Worm (Caenorhabditis elegans) whole organism, L2 larva: ENCODE data around the gene sprp-4.
A peak's percentile ranks its signal among the peaks of the same experiment; 100 is the strongest.

Source experiments
- C34F6.9 ChIP-seq: fragments of 150-350 bp; optimal IDR thresholded peaks from 2 replicates; lab custom pipeline; 2014; ENCODE audit warnings: missing biosample characterization, missing genetic modification characterization
- R02D3.7 ChIP-seq: fragments of 150-350 bp; optimal IDR thresholded peaks from 2 replicates; lab custom pipeline; 2014; ENCODE audit warnings: missing biosample characterization, missing genetic modification characterization
- aly-2 ChIP-seq: fragments of 150-350 bp; optimal IDR thresholded peaks from 2 replicates; lab custom pipeline; 2014; ENCODE audit warnings: missing biosample characterization, missing genetic modification characterization
- ama-1 ChIP-seq: fragments of 150-350 bp; optimal IDR thresholded peaks from 2 replicates; lab custom pipeline; 2018; ENCODE audit warnings: inconsistent platforms
- blmp-1 ChIP-seq: sonication (generic microtip); optimal IDR thresholded peaks from 2 replicates; lab custom pipeline; 2017; ENCODE audit warnings: missing genetic modification characterization, mild to moderate bottlenecking, missing compliant biosample characterization, antibody characterized with exemption, moderate library complexity; ENCODE audit not compliant: insufficient read depth
- ceh-16 ChIP-seq: fragments of 150-350 bp; optimal IDR thresholded peaks from 2 replicates; lab custom pipeline; 2014; ENCODE audit warnings: missing biosample characterization, missing genetic modification characterization
- crh-2 ChIP-seq: sonication (generic microtip); optimal IDR thresholded peaks from 2 replicates; lab custom pipeline; 2017; ENCODE audit warnings: missing biosample characterization, missing genetic modification characterization
- egl-27 ChIP-seq: sonication (generic microtip); optimal IDR thresholded peaks from 3 replicates; lab custom pipeline; 2017; ENCODE audit warnings: missing biosample characterization, missing genetic modification reagents, missing genetic modification characterization
- elt-1 ChIP-seq: fragments of 150-350 bp; optimal IDR thresholded peaks from 2 replicates; lab custom pipeline; 2014; ENCODE audit warnings: missing biosample characterization, missing genetic modification characterization
- fos-1 ChIP-seq: fragments of 150-350 bp; optimal IDR thresholded peaks from 2 replicates; lab custom pipeline; 2014; ENCODE audit warnings: missing biosample characterization, missing genetic modification characterization
- lin-13 ChIP-seq: fragments of 150-350 bp; optimal IDR thresholded peaks from 2 replicates; lab custom pipeline; 2014; ENCODE audit warnings: missing biosample characterization, missing genetic modification reagents, missing genetic modification characterization
- lin-39 ChIP-seq: fragments of 150-350 bp; optimal IDR thresholded peaks from 2 replicates; lab custom pipeline; 2014; ENCODE audit warnings: missing biosample characterization, missing genetic modification reagents, missing genetic modification characterization
- lsy-2 ChIP-seq, 2 experiments: fragments of 150-350 bp in 1 of 2; sonication (generic microtip) in 1 of 2; optimal IDR thresholded peaks; 2 replicates each; lab custom pipeline; 2014 to 2017; ENCODE audit warnings: missing biosample characterization in 2 of 2, missing genetic modification characterization in 2 of 2
- mab-5 ChIP-seq: fragments of 150-350 bp; optimal IDR thresholded peaks from 2 replicates; lab custom pipeline; 2014; ENCODE audit warnings: missing biosample characterization, missing genetic modification characterization
- mbf-1 ChIP-seq: sonication (generic microtip); optimal IDR thresholded peaks from 2 replicates; lab custom pipeline; 2017; ENCODE audit warnings: missing biosample characterization, missing genetic modification characterization
- mdl-1 ChIP-seq, 2 experiments: fragments of 150-350 bp in 1 of 2; sonication (generic microtip) in 1 of 2; optimal IDR thresholded peaks; 2 replicates each; lab custom pipeline; 2017; ENCODE audit warnings: missing biosample characterization in 2 of 2, missing genetic modification characterization in 2 of 2
- nhr-10 ChIP-seq: sonication (generic microtip); optimal IDR thresholded peaks from 2 replicates; lab custom pipeline; 2017; ENCODE audit warnings: missing biosample characterization, missing genetic modification characterization
- nhr-11 ChIP-seq: fragments of 150-350 bp; optimal IDR thresholded peaks from 2 replicates; lab custom pipeline; 2014; ENCODE audit warnings: missing biosample characterization, missing genetic modification characterization
- nhr-129 ChIP-seq: fragments of 150-350 bp; optimal IDR thresholded peaks from 2 replicates; lab custom pipeline; 2014; ENCODE audit warnings: missing biosample characterization, missing genetic modification characterization
- nhr-21 ChIP-seq: fragments of 150-350 bp; optimal IDR thresholded peaks from 2 replicates; lab custom pipeline; 2014; ENCODE audit warnings: missing biosample characterization, missing genetic modification characterization
- nhr-23 ChIP-seq: fragments of 150-350 bp; optimal IDR thresholded peaks from 2 replicates; lab custom pipeline; 2014; ENCODE audit warnings: missing biosample characterization, missing genetic modification reagents, missing genetic modification characterization
- nhr-25 ChIP-seq: fragments of 150-350 bp; sonication (generic microtip); optimal IDR thresholded peaks from 3 replicates; lab custom pipeline; 2014; ENCODE audit warnings: missing biosample characterization, missing genetic modification characterization
- nhr-6 ChIP-seq: fragments of 150-350 bp; optimal IDR thresholded peaks from 2 replicates; lab custom pipeline; 2014; ENCODE audit warnings: missing biosample characterization, missing genetic modification characterization
- sem-4 ChIP-seq: fragments of 150-350 bp; optimal IDR thresholded peaks from 2 replicates; lab custom pipeline; 2014; ENCODE audit warnings: missing biosample characterization, missing genetic modification reagents, missing genetic modification characterization
- snpc-4 ChIP-seq: fragments of 150-350 bp; optimal IDR thresholded peaks from 2 replicates; lab custom pipeline; 2014; ENCODE audit warnings: missing biosample characterization, missing genetic modification characterization
- unc-55 ChIP-seq: fragments of 150-350 bp; sonication (generic microtip); optimal IDR thresholded peaks from 3 replicates; lab custom pipeline; 2014; ENCODE audit warnings: missing biosample characterization, missing genetic modification reagents, missing genetic modification characterization
- unc-62 ChIP-seq: fragments of 150-350 bp; optimal IDR thresholded peaks from 2 replicates; lab custom pipeline; 2014; ENCODE audit warnings: missing biosample characterization, missing genetic modification reagents, missing genetic modification characterization

Gene sprp-4

DNA sequence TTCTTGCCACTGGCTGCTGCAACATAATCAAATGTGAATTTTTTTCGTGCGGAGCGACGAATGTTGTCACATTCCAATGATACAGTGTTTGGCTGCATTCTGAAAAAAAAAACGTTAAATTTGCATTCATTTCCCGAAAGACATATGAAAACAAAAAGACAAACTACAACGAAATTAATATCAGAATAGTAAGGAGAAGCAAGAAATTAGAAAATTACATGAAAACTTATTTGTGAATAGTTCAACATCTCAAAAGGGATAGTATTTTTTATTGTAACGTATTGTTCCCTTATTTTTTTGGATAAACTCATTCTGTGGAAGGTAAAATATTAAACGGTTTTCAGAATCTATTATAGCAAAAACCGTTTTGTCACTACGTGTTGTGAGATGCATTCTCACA is at the start of gene sprp-4:
TSS of gene sprp-4 (minus strand) at position 101 of the 400 bp plus-strand sequence.
- no peak for TF ChIP-seq blmp-1 (tag; lab: Kevin White, UChicago)

DNA sequence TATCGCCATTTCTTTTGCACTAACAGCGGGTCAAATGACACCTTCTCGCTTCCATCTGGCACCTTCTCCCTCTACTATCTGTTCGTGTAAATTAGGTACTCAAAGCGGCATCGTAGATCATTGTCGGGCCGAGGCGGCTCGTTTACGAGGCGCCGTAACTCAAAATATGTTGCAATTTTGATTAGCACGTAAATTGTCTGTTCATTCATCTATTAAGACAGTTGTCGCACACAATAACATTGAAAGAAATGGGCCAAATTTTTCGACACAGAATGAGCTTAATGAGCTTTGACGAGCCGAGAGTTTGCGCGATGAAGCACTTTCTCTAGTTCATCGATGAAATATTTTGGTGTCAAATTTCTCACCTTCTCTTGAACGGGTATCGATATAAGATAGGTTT is 49.5 kb upstream of the sprp-4 start:
- TF ChIP-seq blmp-1 (tag; lab: Kevin White, UChicago) (no peak), C34F6.9 (no peak), nhr-129 (tag; lab: Kevin White, UChicago) (no peak), unc-62 (GFP tag; lab: Kevin White, UChicago) (no peak), lin-13 (GFP tag; lab: Kevin White, UChicago) (no peak), nhr-6 (tag; lab: Kevin White, UChicago) (no peak), egl-27 (tag; lab: Kevin White, UChicago) (no peak), mbf-1 (no peak), nhr-21 (tag; lab: Kevin White, UChicago) (no peak), R02D3.7 (no peak)

DNA sequence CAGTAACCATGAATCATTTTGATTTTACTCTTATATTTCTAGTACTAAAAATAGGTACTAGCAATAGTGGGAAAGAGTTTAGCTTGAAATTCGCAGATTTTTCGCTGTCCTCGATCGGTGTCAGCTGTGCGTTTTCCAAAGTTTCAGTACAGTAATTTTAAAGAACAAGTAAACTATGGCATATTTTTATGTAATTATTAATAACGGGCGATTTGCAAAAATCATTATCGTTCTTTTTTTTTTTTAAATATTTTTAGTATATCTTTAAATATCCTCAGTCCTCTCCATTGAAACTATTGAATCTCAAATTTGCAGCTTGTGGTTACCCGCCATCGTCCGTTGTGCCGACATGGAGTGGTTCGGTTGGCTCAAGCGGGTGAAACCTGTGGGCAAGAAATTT is 39.4 kb upstream of the sprp-4 start, which contains the start of gene C13E3.1:
TSS of gene C13E3.1 (plus strand) at position 301 of the 400 bp plus-strand sequence.
- TF ChIP-seq snpc-4 (tag; lab: Kevin White, UChicago) = no peak
- TF ChIP-seq nhr-11 = no peak
- no peak for TF ChIP-seq nhr-129 (tag; lab: Kevin White, UChicago)
- no peak for TF ChIP-seq mdl-1 (tag; optimal IDR thresholded peaks at IDR 0.05; lab: Kevin White, UChicago)
- no peak for TF ChIP-seq elt-1 (tag; lab: Kevin White, UChicago)
- TF ChIP-seq lin-13 (GFP tag; lab: Kevin White, UChicago) = no peak
- no peak for TF ChIP-seq nhr-25
- TF ChIP-seq lin-39 = no peak
- no peak for TF ChIP-seq sem-4 (tag; lab: Kevin White, UChicago)
- TF ChIP-seq, all 48 proteins: peak for 0

DNA sequence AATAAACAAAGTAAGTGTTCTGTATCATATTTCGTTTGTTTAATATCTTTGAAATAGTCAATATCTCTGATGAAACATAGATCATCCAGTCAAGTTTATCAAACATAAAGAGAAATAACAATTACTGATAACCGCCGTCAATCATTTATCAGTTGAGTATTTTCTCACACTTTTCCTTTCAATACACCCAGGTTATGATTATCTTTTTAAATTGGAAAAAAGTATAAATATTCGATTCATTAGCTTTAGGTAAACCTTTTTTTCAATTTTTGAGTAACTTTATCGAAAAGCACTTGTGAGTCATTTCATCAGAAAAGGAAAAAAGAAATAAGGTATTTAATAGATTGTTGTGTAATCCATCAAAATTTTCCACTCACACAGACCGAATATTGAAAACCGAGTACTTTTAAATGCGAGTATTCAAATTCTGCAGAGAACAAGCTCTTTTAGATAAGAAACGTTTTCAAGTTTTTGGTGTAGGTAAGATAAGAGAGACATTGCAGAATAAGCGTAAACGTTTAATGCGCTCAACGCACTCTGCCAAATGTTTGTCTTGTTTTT is 38.0 kb upstream of the sprp-4 start:
- TF ChIP-seq blmp-1 (tag; lab: Kevin White, UChicago) (peak; percentile 29), nhr-10 (tag; lab: Kevin White, UChicago) (no peak), fos-1 (peak; percentile 13)

- no peak for TF ChIP-seq lin-13 (GFP tag; lab: Kevin White, UChicago)
Measured at ce11 chrX:8890251-8890755, 36.9 kb upstream of the sprp-4 start.

DNA sequence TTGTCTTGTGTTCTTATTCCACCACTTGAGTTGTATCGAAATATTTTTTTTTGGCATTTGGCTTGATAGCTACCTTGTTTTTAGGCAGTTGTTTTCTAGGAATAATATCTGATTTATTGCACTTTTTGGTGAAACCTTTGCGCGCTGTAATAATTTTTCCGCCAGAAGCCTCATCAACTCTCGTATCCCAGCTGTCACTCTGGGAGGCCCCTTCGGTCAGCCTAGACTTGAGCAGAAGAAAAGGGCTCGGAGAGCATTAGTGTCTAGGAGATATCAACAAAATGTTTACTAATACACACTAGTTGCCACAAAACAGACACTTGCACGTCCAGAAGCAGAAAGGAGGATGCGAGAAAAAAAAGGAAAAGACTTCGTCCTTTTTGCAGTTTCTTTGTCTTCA is 35.4 kb upstream of the sprp-4 start:
- peak; percentile 26 for TF ChIP-seq unc-55
- TF ChIP-seq lsy-2 (tag; optimal IDR thresholded peaks at IDR 0.05; lab: Kevin White, UChicago) = no peak

- TF ChIP-seq blmp-1 (tag; lab: Kevin White, UChicago) = peak; percentile 87
- peak; percentile 59 for TF ChIP-seq nhr-25
- no peak for TF ChIP-seq ceh-16 (tag; lab: Kevin White, UChicago)
- TF ChIP-seq, all 48 proteins: peak for 2
Measured at ce11 chrX:8882162-8882561, 28.7 kb upstream of the sprp-4 start.

DNA sequence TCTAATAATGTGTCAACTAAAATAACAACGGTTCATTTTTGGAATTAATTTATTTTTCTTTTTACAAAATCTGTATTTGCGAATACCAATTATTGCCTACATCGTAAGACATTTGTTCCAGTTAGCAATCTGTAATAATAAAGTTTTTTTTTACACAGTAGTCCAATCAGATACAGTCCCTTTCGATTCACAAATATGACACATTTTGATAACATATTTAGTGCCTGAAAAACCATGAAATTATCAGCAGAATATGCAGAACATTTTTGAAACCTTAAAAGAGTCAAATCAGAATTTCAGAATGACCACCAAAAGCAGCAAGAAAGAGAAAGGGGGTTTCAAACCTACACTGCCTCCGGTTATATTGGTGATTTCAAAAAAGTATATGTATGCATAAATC is 25.9 kb upstream of the sprp-4 start, which contains the start of gene C06E2.2:
TSS of gene C06E2.2 (plus strand) at position 301 of the 400 bp plus-strand sequence.
- no peak for TF ChIP-seq R02D3.7
- TF ChIP-seq nhr-23 = no peak
- TF ChIP-seq nhr-11 = no peak
- no peak for TF ChIP-seq nhr-6 (tag; lab: Kevin White, UChicago)
- TF ChIP-seq aly-2 = no peak
- TF ChIP-seq nhr-25 = no peak
- no peak for TF ChIP-seq elt-1 (tag; lab: Kevin White, UChicago)
- TF ChIP-seq ama-1 (lab: Kevin White, UChicago) = no peak
- TF ChIP-seq crh-2 (tag; lab: Kevin White, UChicago) = no peak
- no peak for TF ChIP-seq fos-1
- TF ChIP-seq nhr-129 (tag; lab: Kevin White, UChicago) = no peak
- no peak for TF ChIP-seq mab-5
